Fruit fly (Drosophila melanogaster) whole organism, embryonic: ENCODE measurements around the gene HP1b.

ENCODE experiments used
- Awh ChIP-seq: fragments of 200-800 bp; sonication (Bioruptor generic); IDR thresholded peaks from 2 replicates; pipeline ENCODE4, ENCODE4 v1.3.6; 2022; ENCODE audit warnings: missing biosample characterization, missing genetic modification characterization
- Bdp1 ChIP-seq: fragments of 200-800 bp; sonication (Bioruptor generic); optimal IDR thresholded peaks from 3 replicates; lab custom pipeline; 2016; ENCODE audit warnings: missing biosample characterization, missing genetic modification characterization
- CG10147 ChIP-seq: fragments of 200-800 bp; sonication (Bioruptor generic); optimal IDR thresholded peaks from 2 replicates; lab custom pipeline; 2019; ENCODE audit warnings: missing biosample characterization, mild to moderate bottlenecking, missing genetic modification characterization, moderate library complexity
- CG10267 ChIP-seq: fragments of 200-800 bp; sonication (Bioruptor generic); optimal IDR thresholded peaks from 2 replicates; lab custom pipeline; 2018; ENCODE audit warnings: missing biosample characterization, mild to moderate bottlenecking, missing genetic modification characterization, moderate library complexity
- CG10366 ChIP-seq: fragments of 200-800 bp; sonication (Bioruptor generic); IDR thresholded peaks from 2 replicates; pipeline ENCODE4 v1.3.6; 2022; ENCODE audit warnings: missing biosample characterization, missing genetic modification characterization
- CG12236 ChIP-seq: fragments of 200-800 bp; sonication (Bioruptor generic); optimal IDR thresholded peaks from 2 replicates; lab custom pipeline; 2016; ENCODE audit warnings: missing biosample characterization, missing genetic modification characterization
- CG13624 ChIP-seq: fragments of 200-800 bp; sonication (Bioruptor generic); optimal IDR thresholded peaks from 2 replicates; lab custom pipeline; 2016; ENCODE audit warnings: missing biosample characterization, missing genetic modification characterization
- CG14710 ChIP-seq: fragments of 200-800 bp; sonication (Bioruptor generic); optimal IDR thresholded peaks from 3 replicates; lab custom pipeline; 2019; ENCODE audit warnings: missing biosample characterization, mild to moderate bottlenecking, missing genetic modification characterization, moderate library complexity
- CG15269 ChIP-seq: fragments of 200-800 bp; sonication (Bioruptor generic); optimal IDR thresholded peaks from 2 replicates; lab custom pipeline; 2018; ENCODE audit warnings: missing biosample characterization, mild to moderate bottlenecking, missing genetic modification characterization, moderate library complexity
- CG17568 ChIP-seq: fragments of 200-800 bp; sonication (Bioruptor generic); optimal IDR thresholded peaks from 2 replicates; lab custom pipeline; 2018; ENCODE audit warnings: missing biosample characterization, mild to moderate bottlenecking, missing genetic modification characterization, moderate library complexity
- CG2875 ChIP-seq: fragments of 200-800 bp; sonication (Bioruptor generic); optimal IDR thresholded peaks from 2 replicates; lab custom pipeline; 2017; ENCODE audit warnings: missing biosample characterization, mild to moderate bottlenecking, missing genetic modification characterization, missing genetic modification reagents
- CG32772 ChIP-seq: fragments of 200-800 bp; sonication (Bioruptor generic); IDR thresholded peaks from 2 replicates; pipeline ENCODE4 v1.3.6; 2022; ENCODE audit warnings: missing biosample characterization, missing genetic modification characterization
- CG3281 ChIP-seq: fragments of 200-800 bp; sonication (Bioruptor generic); optimal IDR thresholded peaks from 3 replicates; lab custom pipeline; 2017; ENCODE audit warnings: missing biosample characterization, mild to moderate bottlenecking, missing genetic modification characterization
- CG3726 ChIP-seq: fragments of 200-800 bp; sonication (Bioruptor generic); IDR thresholded peaks from 3 replicates; pipeline ENCODE4, ENCODE4 v1.3.6; 2022; ENCODE audit warnings: missing biosample characterization, missing genetic modification characterization
- CG4707 ChIP-seq: fragments of 200-800 bp; sonication (Bioruptor generic); optimal IDR thresholded peaks from 2 replicates; lab custom pipeline; 2018; ENCODE audit warnings: missing biosample characterization, mild to moderate bottlenecking, missing genetic modification characterization, moderate library complexity
- CG4854 ChIP-seq: fragments of 200-800 bp; sonication (Bioruptor generic); optimal IDR thresholded peaks from 2 replicates; lab custom pipeline; 2016; ENCODE audit warnings: missing biosample characterization, missing genetic modification characterization, inconsistent platforms
- CG6254 ChIP-seq: fragments of 200-800 bp; sonication (Bioruptor generic); optimal IDR thresholded peaks from 3 replicates; lab custom pipeline; 2017; ENCODE audit warnings: mild to moderate bottlenecking, missing biosample characterization, missing genetic modification reagents, missing genetic modification characterization
- CG6791 ChIP-seq: fragments of 200-800 bp; sonication (Bioruptor generic); IDR thresholded peaks from 3 replicates; pipeline ENCODE4 v1.3.6; 2022; ENCODE audit warnings: missing biosample characterization, missing genetic modification characterization; ENCODE audit not compliant: partially characterized antibody
- CG7556 ChIP-seq: fragments of 200-800 bp; sonication (Bioruptor generic); optimal IDR thresholded peaks from 2 replicates; lab custom pipeline; 2017; ENCODE audit warnings: missing biosample characterization, mild to moderate bottlenecking, missing genetic modification characterization
- CG9437 ChIP-seq: fragments of 200-800 bp; sonication (Bioruptor generic); optimal IDR thresholded peaks from 2 replicates; lab custom pipeline; 2018; ENCODE audit warnings: missing biosample characterization, mild to moderate bottlenecking, missing genetic modification characterization
- CG9817 ChIP-seq: fragments of 200-800 bp; sonication (Bioruptor generic); optimal IDR thresholded peaks from 2 replicates; lab custom pipeline; 2018; ENCODE audit warnings: missing biosample characterization, mild to moderate bottlenecking, missing genetic modification characterization, moderate library complexity
- CG9876 ChIP-seq: fragments of 200-800 bp; sonication (Bioruptor generic); optimal IDR thresholded peaks from 2 replicates; lab custom pipeline; 2016; ENCODE audit warnings: missing biosample characterization, missing genetic modification characterization
- Dad ChIP-seq: fragments of 200-800 bp; sonication (Bioruptor generic); optimal IDR thresholded peaks from 3 replicates; lab custom pipeline; 2016; ENCODE audit warnings: missing biosample characterization, missing genetic modification characterization
- Ets65A ChIP-seq: fragments of 200-800 bp; sonication (Bioruptor generic); peaks from one replicate; lab custom pipeline; 2016; ENCODE audit warnings: missing biosample characterization, missing genetic modification characterization
- HLH4C ChIP-seq: fragments of 200-800 bp; sonication (Bioruptor generic); IDR thresholded peaks from 3 replicates; pipeline ENCODE4 v1.3.6; 2022; ENCODE audit warnings: missing biosample characterization, missing genetic modification characterization; ENCODE audit not compliant: partially characterized antibody
- MESR4 ChIP-seq: fragments of 200-800 bp; sonication (Bioruptor generic); optimal IDR thresholded peaks from 2 replicates; lab custom pipeline; 2018; ENCODE audit warnings: missing biosample characterization, mild to moderate bottlenecking, missing genetic modification characterization, moderate library complexity
- NK7.1 ChIP-seq: fragments of 200-800 bp; sonication (Bioruptor generic); optimal IDR thresholded peaks from 3 replicates; lab custom pipeline; 2016; ENCODE audit warnings: missing biosample characterization, missing genetic modification characterization
- Nf-YC ChIP-seq: fragments of 200-800 bp; optimal IDR thresholded peaks from 3 replicates; lab custom pipeline; 2019; ENCODE audit warnings: missing biosample characterization, mild to moderate bottlenecking, missing genetic modification characterization, moderate library complexity
- Rx ChIP-seq: fragments of 200-800 bp; sonication (Bioruptor generic); IDR thresholded peaks from 2 replicates; pipeline ENCODE4 v1.3.6; 2022; ENCODE audit warnings: missing biosample characterization, missing genetic modification characterization
- Taf1 ChIP-seq: fragments of 200-800 bp; sonication (Bioruptor generic); IDR thresholded peaks from 2 replicates; pipeline ENCODE4 v1.3.6; 2022; ENCODE audit warnings: missing biosample characterization, missing genetic modification characterization
- YL-1 ChIP-seq: fragments of 200-800 bp; sonication (Bioruptor generic); optimal IDR thresholded peaks from 3 replicates; lab custom pipeline; 2017; ENCODE audit warnings: missing biosample characterization, mild to moderate bottlenecking, missing genetic modification characterization
- ab ChIP-seq: fragments of 200-800 bp; sonication (Bioruptor generic); optimal IDR thresholded peaks from 2 replicates; lab custom pipeline; 2016; ENCODE audit warnings: missing biosample characterization, missing genetic modification characterization
- croc ChIP-seq: fragments of 200-800 bp; sonication (Bioruptor generic); conservative IDR thresholded peaks from 3 replicates; pipeline ENCODE4 v1.3.6; 2022; ENCODE audit warnings: missing biosample characterization, missing genetic modification characterization
- fd64A ChIP-seq: fragments of 200-800 bp; sonication (Bioruptor generic); optimal IDR thresholded peaks from 3 replicates; lab custom pipeline; 2018; ENCODE audit warnings: missing biosample characterization, mild to moderate bottlenecking, missing genetic modification characterization
- gcm ChIP-seq: fragments of 200-800 bp; sonication (Bioruptor generic); optimal IDR thresholded peaks from 2 replicates; lab custom pipeline; 2019; ENCODE audit warnings: missing biosample characterization, mild to moderate bottlenecking, missing genetic modification characterization, moderate library complexity
- ken ChIP-seq: fragments of 200-800 bp; sonication (Bioruptor generic); IDR thresholded peaks from 3 replicates; pipeline ENCODE4 v1.3.6; 2022; ENCODE audit warnings: missing biosample characterization, missing genetic modification characterization
- knrl ChIP-seq: fragments of 200-800 bp; sonication (Bioruptor generic); IDR thresholded peaks from 3 replicates; pipeline ENCODE4 v1.3.6; 2022; ENCODE audit warnings: missing biosample characterization, missing genetic modification characterization; ENCODE audit not compliant: partially characterized antibody
- nmo ChIP-seq: fragments of 200-800 bp; sonication (Bioruptor generic); optimal IDR thresholded peaks from 2 replicates; lab custom pipeline; 2018; ENCODE audit warnings: missing biosample characterization, mild to moderate bottlenecking, missing genetic modification characterization, moderate library complexity
- pnt ChIP-seq: fragments of 200-800 bp; sonication (Bioruptor generic); optimal IDR thresholded peaks from 3 replicates; lab custom pipeline; 2016; ENCODE audit warnings: missing biosample characterization, missing genetic modification characterization
- prd ChIP-seq, 3 experiments: fragments of >200 bp in 2 of 3; fragments of 200-800 bp in 1 of 3; sonication (Bioruptor generic) in 1 of 3; optimal IDR thresholded peaks in 2 of 3; IDR thresholded peaks in 1 of 3; 2 replicates in 2 of 3; 3 replicates in 1 of 3; pipeline versions ENCODE4 v1.3.6 to Lab custom; 2017 to 2022; ENCODE audit warnings: missing biosample characterization in 1 of 3, missing genetic modification characterization in 1 of 3
- sim ChIP-seq: fragments of 200-800 bp; sonication (Bioruptor generic); IDR thresholded peaks from 2 replicates; pipeline ENCODE4 v1.3.6; 2022; ENCODE audit warnings: missing biosample characterization, missing genetic modification characterization
- slbo ChIP-seq: fragments of 200-800 bp; sonication (Bioruptor generic); IDR thresholded peaks from 2 replicates; pipeline ENCODE4 v1.3.6; 2022; ENCODE audit warnings: missing biosample characterization, missing genetic modification characterization
- slp2 ChIP-seq: fragments of 200-800 bp; sonication (Bioruptor generic); optimal IDR thresholded peaks from 2 replicates; lab custom pipeline; 2016; ENCODE audit warnings: missing biosample characterization, missing genetic modification characterization
- so ChIP-seq: fragments of 200-800 bp; sonication (Bioruptor generic); IDR thresholded peaks from 3 replicates; pipeline ENCODE4 v1.3.6; 2022; ENCODE audit warnings: missing biosample characterization, missing genetic modification characterization
- tin ChIP-seq: fragments of 200-800 bp; sonication (Bioruptor generic); optimal IDR thresholded peaks from 3 replicates; lab custom pipeline; 2016; ENCODE audit warnings: missing biosample characterization, missing genetic modification characterization
- tna ChIP-seq: fragments of 200-800 bp; sonication (Bioruptor generic); IDR thresholded peaks from 2 replicates; pipeline ENCODE4 v1.3.6; 2022; ENCODE audit warnings: missing biosample characterization, missing genetic modification characterization; ENCODE audit not compliant: partially characterized antibody
- tup ChIP-seq: fragments of 200-800 bp; sonication (Bioruptor generic); optimal IDR thresholded peaks from 2 replicates; lab custom pipeline; 2016; ENCODE audit warnings: missing biosample characterization, mild to moderate bottlenecking, missing genetic modification characterization, moderate library complexity
- zfh1 ChIP-seq: fragments of 200-800 bp; sonication (Bioruptor generic); IDR thresholded peaks from 3 replicates; pipeline ENCODE4 v1.3.6; 2022; ENCODE audit warnings: missing biosample characterization, missing genetic modification characterization

The HP1b gene

DNA sequence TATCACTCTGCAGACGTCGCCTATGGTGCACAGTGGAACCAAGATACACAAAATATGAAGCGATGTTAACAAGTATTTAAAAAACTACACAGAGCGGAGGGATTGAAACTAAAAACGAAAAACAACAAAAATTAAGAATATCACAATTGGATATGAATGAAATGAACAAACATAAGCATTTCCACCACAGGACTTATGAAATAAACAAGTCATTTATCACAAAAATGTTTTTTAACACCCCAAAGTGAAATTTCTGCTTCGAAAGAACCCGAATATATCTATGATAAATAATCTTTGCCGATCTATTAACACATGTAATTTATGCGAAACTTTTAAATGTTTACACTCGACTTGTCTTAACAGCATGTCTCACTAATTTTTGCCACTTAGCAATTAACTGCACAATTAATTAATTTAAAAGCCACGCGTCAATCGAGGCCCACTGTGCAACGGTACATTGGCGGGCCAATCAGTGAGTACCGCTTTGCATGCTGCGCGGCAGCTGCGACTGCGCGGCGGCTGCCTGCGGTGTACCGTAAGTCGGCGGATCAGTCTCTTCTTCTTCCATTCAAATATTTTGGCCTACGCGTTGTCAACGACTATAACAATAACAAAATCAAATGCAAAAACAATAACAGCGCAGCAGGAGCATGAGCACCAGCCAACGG, 38.9 kb upstream of the HP1b start:
- peak; percentile 72 for TF ChIP-seq CG7556 (GFP tag; lab: Kevin White, UChicago)
- peak; percentile 50 for TF ChIP-seq Nf-YC (tag; lab: Kevin White, UChicago)
- TF ChIP-seq CG13624 (GFP tag; lab: Kevin White, UChicago) = peak; percentile 33
- no peak for TF ChIP-seq Taf1 (GFP tag; lab: Robert Waterston, UW)
- TF ChIP-seq croc (GFP tag; lab: Robert Waterston, UW) = peak; percentile 62; the same call in 1 of the 3 replicates
- TF ChIP-seq CG32772 = 0 out of 2 replicates have a peak, but pooled peaks have one; percentile 14
- no peak for TF ChIP-seq tup (GFP tag; lab: Kevin White, UChicago)
- no peak for TF ChIP-seq CG3726 (GFP tag; lab: Robert Waterston, UW)
- TF ChIP-seq slp2 (GFP tag; lab: Kevin White, UChicago) = peak; percentile 50
- TF ChIP-seq so (GFP tag; lab: Robert Waterston, UW) = peak; percentile 57; the same call in 2 of the 3 replicates
- no peak for TF ChIP-seq Awh (GFP tag; lab: Robert Waterston, UW)
- TF ChIP-seq CG3281 (GFP tag; lab: Kevin White, UChicago) = peak; percentile 27
- TF ChIP-seq knrl (GFP tag; lab: Robert Waterston, UW) = no peak
- TF ChIP-seq CG17568 (GFP tag; lab: Kevin White, UChicago) = no peak
- TF ChIP-seq YL-1 (GFP tag; lab: Kevin White, UChicago) = no peak
- no peak for TF ChIP-seq tna (GFP tag; lab: Robert Waterston, UW)
- TF ChIP-seq CG9876 (GFP tag; lab: Kevin White, UChicago) = no peak
- TF ChIP-seq gcm = peak; percentile 2
- no peak for TF ChIP-seq HLH4C (GFP tag; lab: Robert Waterston, UW)
- no peak for TF ChIP-seq ab (GFP tag; lab: Kevin White, UChicago)
- peak; percentile 39 for TF ChIP-seq Ets65A (GFP tag; lab: Kevin White, UChicago)
- TF ChIP-seq CG10267 (tag; lab: Kevin White, UChicago) = peak; percentile 43
- TF ChIP-seq CG15269 = peak; percentile 47
- 0 out of 2 replicates have a peak, but pooled peaks have one; percentile 19 for TF ChIP-seq Rx (GFP tag; lab: Robert Waterston, UW)
- TF ChIP-seq MESR4 (GFP tag; lab: Kevin White, UChicago) = no peak
- TF ChIP-seq ken (GFP tag; lab: Robert Waterston, UW) = peak; percentile 43; the same call in 1 of the 3 replicates
- TF ChIP-seq CG9437 (GFP tag; lab: Kevin White, UChicago) = peak; percentile 67
- peak; percentile 85 for TF ChIP-seq nmo (GFP tag; lab: Kevin White, UChicago)
- TF ChIP-seq CG10366 (GFP tag; lab: Robert Waterston, UW) = peak; percentile 38; the same call in 1 of the 2 replicates
- no peak for TF ChIP-seq fd64A (GFP tag; lab: Kevin White, UChicago)
- TF ChIP-seq slbo (GFP tag; lab: Robert Waterston, UW) = 0 out of 2 replicates have a peak, but pooled peaks have one; percentile 7
- TF ChIP-seq CG6791 (GFP tag; lab: Robert Waterston, UW) = 0 out of 3 replicates have a peak, but pooled peaks have one; percentile 34
- TF ChIP-seq sim = no peak
- peak; percentile 47 for TF ChIP-seq tin (GFP tag; lab: Kevin White, UChicago)
- TF ChIP-seq CG12236 (GFP tag; lab: Kevin White, UChicago) = peak; percentile 9
- TF ChIP-seq CG2875 = peak; percentile 42
- TF ChIP-seq prd (optimal IDR thresholded peaks at IDR 0.05; lab: Kevin White, UChicago) = no peak
- peak; percentile 68; the same call in 2 of the 3 replicates for TF ChIP-seq prd (GFP tag; IDR thresholded peaks at IDR 0.05; lab: Robert Waterston, UW)
- no peak for TF ChIP-seq Bdp1 (GFP tag; lab: Kevin White, UChicago)
- no peak for TF ChIP-seq CG9817 (tag; lab: Kevin White, UChicago)
- 0 out of 3 replicates have a peak, but pooled peaks have one; percentile 50 for TF ChIP-seq zfh1 (GFP tag; lab: Robert Waterston, UW)
- TF ChIP-seq NK7.1 = peak; percentile 33
- TF ChIP-seq CG14710 (tag; lab: Kevin White, UChicago) = peak; percentile 57
- peak; percentile 38 for TF ChIP-seq Dad
- TF ChIP-seq CG4854 (GFP tag; lab: Kevin White, UChicago) = peak; percentile 16
- TF ChIP-seq pnt (GFP tag; lab: Kevin White, UChicago) = peak; percentile 48
- TF ChIP-seq CG10147 = no peak
- peak; percentile 20 for TF ChIP-seq CG6254 (GFP tag; lab: Kevin White, UChicago)
- peak; percentile 19 for TF ChIP-seq CG4707 (GFP tag; lab: Kevin White, UChicago)
